Worm (Caenorhabditis elegans) whole organism, young adult: ENCODE data around the gene Y32F6A.5.
A peak's percentile ranks its signal among the peaks of the same experiment; 100 is the strongest.

Source experiments
- B0019.2 ChIP-seq: fragments of 200-800 bp; sonication (Bioruptor generic); conservative IDR thresholded peaks from 2 replicates; pipeline ENCODE4 v1.3.6; 2022; ENCODE audit warnings: missing genetic modification reagents, missing genetic modification characterization, missing compliant biosample characterization
- F33H1.4 ChIP-seq: fragments of 200-800 bp; sonication (Bioruptor generic); IDR thresholded peaks from 2 replicates; pipeline ENCODE4 v1.3.6; 2022; ENCODE audit warnings: missing genetic modification reagents, missing genetic modification characterization, missing compliant biosample characterization
- F49E8.2 ChIP-seq: sonication (generic microtip); optimal IDR thresholded peaks from 3 replicates; lab custom pipeline; 2017; ENCODE audit warnings: missing genetic modification characterization, mild to moderate bottlenecking, missing compliant biosample characterization, antibody characterized with exemption, moderate library complexity; ENCODE audit not compliant: insufficient read depth
- T07F8.4 ChIP-seq: sonication (generic microtip); optimal IDR thresholded peaks from 2 replicates; lab custom pipeline; 2016; ENCODE audit warnings: mild to moderate bottlenecking, missing genetic modification characterization, moderate library complexity, missing compliant biosample characterization
- Y53F4B.3 ChIP-seq: fragments of 200-800 bp; sonication (Bioruptor generic); IDR thresholded peaks from 2 replicates; pipeline ENCODE4 v1.3.6; 2022; ENCODE audit warnings: missing genetic modification reagents, missing genetic modification characterization, missing compliant biosample characterization
- Y67H2A.10 ChIP-seq: fragments of 200-800 bp; sonication (Bioruptor generic); conservative IDR thresholded peaks from 2 replicates; pipeline ENCODE4 v1.3.6; 2022; ENCODE audit warnings: missing genetic modification reagents, missing genetic modification characterization, missing compliant biosample characterization
- Y95B8A.8 ChIP-seq: fragments of 200-800 bp; sonication (Bioruptor generic); IDR thresholded peaks from 2 replicates; pipeline ENCODE4 v1.3.6; 2022; ENCODE audit warnings: missing genetic modification reagents, missing genetic modification characterization, missing compliant biosample characterization
- akir-1 ChIP-seq: fragments of 200-800 bp; sonication (Bioruptor generic); optimal IDR thresholded peaks from 2 replicates; lab custom pipeline; 2018; ENCODE audit warnings: mild to moderate bottlenecking, missing genetic modification characterization, moderate library complexity, missing compliant biosample characterization
- attf-6 ChIP-seq: fragments of 200-800 bp; sonication (Bioruptor generic); IDR thresholded peaks from 2 replicates; pipeline ENCODE4 v1.3.6; 2022; ENCODE audit warnings: missing genetic modification reagents, missing genetic modification characterization, missing compliant biosample characterization
- bed-2 ChIP-seq: fragments of 200-800 bp; sonication (Bioruptor generic); IDR thresholded peaks from 2 replicates; pipeline ENCODE4 v1.3.6; 2022; ENCODE audit warnings: missing genetic modification reagents, missing genetic modification characterization, missing compliant biosample characterization
- ceh-91 ChIP-seq: fragments of 200-800 bp; sonication (Bioruptor generic); IDR thresholded peaks from 2 replicates; pipeline ENCODE4 v1.3.6; 2022; ENCODE audit warnings: missing genetic modification reagents, missing genetic modification characterization, missing compliant biosample characterization
- dpff-1 ChIP-seq: sonication (generic microtip); optimal IDR thresholded peaks from 2 replicates; lab custom pipeline; 2017; ENCODE audit warnings: mild to moderate bottlenecking, missing genetic modification characterization, missing compliant biosample characterization
- egrh-3 ChIP-seq: fragments of 200-800 bp; sonication (Bioruptor generic); IDR thresholded peaks from 2 replicates; pipeline ENCODE4 v1.3.6; 2022; ENCODE audit warnings: missing genetic modification reagents, missing genetic modification characterization, missing compliant biosample characterization
- ekl-4 ChIP-seq: fragments of 200-800 bp; sonication (Bioruptor generic); IDR thresholded peaks from 2 replicates; pipeline ENCODE4 v1.3.6; 2022; ENCODE audit warnings: missing genetic modification reagents, missing genetic modification characterization, missing compliant biosample characterization
- fkh-3 ChIP-seq: sonication (generic microtip); optimal IDR thresholded peaks from 2 replicates; lab custom pipeline; 2016; ENCODE audit warnings: mild to moderate bottlenecking, missing genetic modification characterization, missing compliant biosample characterization
- hlh-12 ChIP-seq: sonication (generic microtip); optimal IDR thresholded peaks from 2 replicates; lab custom pipeline; 2016; ENCODE audit warnings: missing genetic modification characterization, missing compliant biosample characterization
- hrde-1 ChIP-seq: sonication (generic microtip); optimal IDR thresholded peaks from 2 replicates; lab custom pipeline; 2016; ENCODE audit warnings: missing genetic modification characterization, mild to moderate bottlenecking, missing compliant biosample characterization, moderate library complexity, missing genotype, missing genetic modification reagents, borderline replicate concordance
- let-607 ChIP-seq, 2 experiments: fragments of 200-800 bp in 1 of 2; sonication (Bioruptor generic) in 1 of 2; sonication (generic microtip) in 1 of 2; optimal IDR thresholded peaks; 2 replicates each; lab custom pipeline; 2016 to 2018; ENCODE audit warnings: mild to moderate bottlenecking in 2 of 2, missing compliant biosample characterization in 2 of 2, missing genetic modification characterization in 2 of 2, moderate library complexity in 2 of 2, missing genotype in 1 of 2
- lin-26 ChIP-seq: fragments of 200-800 bp; sonication (Bioruptor generic); IDR thresholded peaks from 2 replicates; pipeline ENCODE4 v1.3.6; 2022; ENCODE audit warnings: missing genetic modification reagents, missing genetic modification characterization, missing compliant biosample characterization
- lsl-1 ChIP-seq: fragments of 200-800 bp; sonication (Bioruptor generic); optimal IDR thresholded peaks from 2 replicates; lab custom pipeline; 2018; ENCODE audit warnings: mild to moderate bottlenecking, missing genetic modification characterization, moderate library complexity, missing compliant biosample characterization
- madf-10 ChIP-seq: sonication (generic microtip); optimal IDR thresholded peaks from 2 replicates; lab custom pipeline; 2016; ENCODE audit warnings: mild to moderate bottlenecking, missing genetic modification characterization, missing compliant biosample characterization
- madf-6 ChIP-seq: fragments of 200-800 bp; sonication (Bioruptor generic); IDR thresholded peaks from 2 replicates; pipeline ENCODE4 v1.3.6; 2022; ENCODE audit warnings: missing genetic modification reagents, missing genetic modification characterization, missing compliant biosample characterization
- mcd-1 ChIP-seq: fragments of 200-800 bp; sonication (Bioruptor generic); IDR thresholded peaks from 2 replicates; pipeline ENCODE4 v1.3.6; 2022; ENCODE audit warnings: missing genetic modification reagents, missing genetic modification characterization, missing compliant biosample characterization
- mel-28 ChIP-seq: sonication (generic microtip); optimal IDR thresholded peaks from 2 replicates; lab custom pipeline; 2016; ENCODE audit warnings: borderline replicate concordance, mild to moderate bottlenecking, missing genetic modification characterization, missing compliant biosample characterization
- nfya-1 ChIP-seq: sonication (generic microtip); optimal IDR thresholded peaks from 2 replicates; lab custom pipeline; 2017; ENCODE audit warnings: antibody characterized with exemption, missing compliant biosample characterization, missing genetic modification characterization, borderline replicate concordance; ENCODE audit not compliant: insufficient read depth
- nhr-120 ChIP-seq: fragments of 200-800 bp; sonication (Bioruptor generic); IDR thresholded peaks from 2 replicates; pipeline ENCODE4 v1.3.6; 2022; ENCODE audit warnings: missing genetic modification characterization, missing compliant biosample characterization
- nhr-27 ChIP-seq: fragments of 200-800 bp; sonication (Bioruptor generic); optimal IDR thresholded peaks from 2 replicates; lab custom pipeline; 2018; ENCODE audit warnings: mild to moderate bottlenecking, missing genetic modification characterization, moderate library complexity, missing compliant biosample characterization
- pbrm-1 ChIP-seq: fragments of 200-800 bp; sonication (Bioruptor generic); IDR thresholded peaks from 2 replicates; pipeline ENCODE4 v1.3.6; 2022; ENCODE audit warnings: missing genetic modification reagents, missing genetic modification characterization, missing compliant biosample characterization
- rcor-1 ChIP-seq: fragments of 200-800 bp; sonication (Bioruptor generic); IDR thresholded peaks from 2 replicates; pipeline ENCODE4 v1.3.6; 2022; ENCODE audit warnings: missing genetic modification reagents, missing genetic modification characterization, missing compliant biosample characterization
- repo-1 ChIP-seq: sonication (generic microtip); optimal IDR thresholded peaks from 2 replicates; lab custom pipeline; 2017; ENCODE audit warnings: mild to moderate bottlenecking, missing genetic modification characterization, missing compliant biosample characterization
- sea-2 ChIP-seq: fragments of 200-800 bp; sonication (Bioruptor generic); IDR thresholded peaks from 2 replicates; pipeline ENCODE4 v1.3.6; 2022; ENCODE audit warnings: missing genetic modification characterization, missing compliant biosample characterization
- snpc-1.1 ChIP-seq: sonication (generic microtip); optimal IDR thresholded peaks from 2 replicates; lab custom pipeline; 2017; ENCODE audit warnings: missing genetic modification characterization, mild to moderate bottlenecking, missing compliant biosample characterization, antibody characterized with exemption, moderate library complexity, missing genotype, missing genetic modification reagents; ENCODE audit not compliant: insufficient read depth
- snpc-3.4 ChIP-seq: sonication (generic microtip); optimal IDR thresholded peaks from 2 replicates; lab custom pipeline; 2017; ENCODE audit warnings: missing genetic modification characterization, mild to moderate bottlenecking, missing compliant biosample characterization, antibody characterized with exemption, moderate library complexity, missing genotype, missing genetic modification reagents
- snpc-4 ChIP-seq, 5 experiments: fragments of 150-350 bp in 1 of 5; sonication (generic microtip) in 4 of 5; optimal IDR thresholded peaks; 2 replicates each; lab custom pipeline; 2014 to 2018; ENCODE audit warnings: missing genetic modification characterization in 5 of 5, missing biosample characterization in 3 of 5, antibody characterized with exemption in 2 of 5, mild to moderate bottlenecking in 2 of 5, missing compliant biosample characterization in 2 of 5, missing genotype in 2 of 5, moderate library complexity in 2 of 5, missing genetic modification reagents in 1 of 5
- sptf-2 ChIP-seq: fragments of 200-800 bp; sonication (Bioruptor generic); optimal IDR thresholded peaks from 2 replicates; lab custom pipeline; 2018; ENCODE audit warnings: mild to moderate bottlenecking, missing genetic modification characterization, missing compliant biosample characterization
- tbx-9 ChIP-seq: sonication (generic microtip); optimal IDR thresholded peaks from 2 replicates; lab custom pipeline; 2016; ENCODE audit warnings: borderline replicate concordance, missing genetic modification characterization, inconsistent platforms, missing compliant biosample characterization
- tlf-1 ChIP-seq: fragments of 200-800 bp; sonication (Bioruptor generic); optimal IDR thresholded peaks from 2 replicates; lab custom pipeline; 2018; ENCODE audit warnings: mild to moderate bottlenecking, missing genetic modification characterization, missing compliant biosample characterization
- zim-3 ChIP-seq: sonication (generic microtip); optimal IDR thresholded peaks from 2 replicates; lab custom pipeline; 2017; ENCODE audit warnings: mild to moderate bottlenecking, missing genetic modification characterization, moderate library complexity, missing compliant biosample characterization
- ztf-3 ChIP-seq: fragments of 200-800 bp; sonication (Bioruptor generic); optimal IDR thresholded peaks from 2 replicates; lab custom pipeline; 2018; ENCODE audit warnings: mild to moderate bottlenecking, missing genetic modification characterization, missing compliant biosample characterization

Y32F6A.5 gene

ce11 chrV:10428608-10429007, 24.8 kb downstream of the Y32F6A.5 start, which contains the start of gene tag-314:
Gene tag-314, minus strand, starts transcription at chrV:10428708.
- no peak for TF ChIP-seq madf-6 (GFP tag; lab: Robert Waterston, UW)
- no peak for TF ChIP-seq fkh-3 (tag; lab: Kevin White, UChicago)
- TF ChIP-seq T07F8.4: no peak
- TF ChIP-seq F49E8.2 (tag; lab: Kevin White, UChicago): no peak
- TF ChIP-seq tbx-9 (tag; lab: Kevin White, UChicago): no peak
- no peak for TF ChIP-seq nfya-1 (tag; lab: Kevin White, UChicago)
- TF ChIP-seq hrde-1 (tag; lab: Kevin White, UChicago): no peak
- TF ChIP-seq mel-28: no peak
- no peak for TF ChIP-seq rcor-1 (GFP tag; lab: Robert Waterston, UW)
- no peak for TF ChIP-seq madf-10 (tag; lab: Kevin White, UChicago)
- no peak for TF ChIP-seq ekl-4 (GFP tag; lab: Robert Waterston, UW)
- TF ChIP-seq lin-26 (GFP tag; lab: Robert Waterston, UW): no peak
- TF ChIP-seq nhr-27: no peak
- no peak for TF ChIP-seq pbrm-1 (GFP tag; lab: Robert Waterston, UW)
- TF ChIP-seq ceh-91 (GFP tag; lab: Robert Waterston, UW): no peak

- no peak for TF ChIP-seq ztf-3 (GFP tag; lab: Kevin White, UChicago)
- TF ChIP-seq Y53F4B.3 (GFP tag; lab: Robert Waterston, UW): no peak
- no peak for TF ChIP-seq sptf-2 (GFP tag; lab: Kevin White, UChicago)
- peak; percentile 62 for TF ChIP-seq lsl-1 (GFP tag; lab: Kevin White, UChicago)
- no peak for TF ChIP-seq tlf-1
- TF ChIP-seq nfya-1 (tag; lab: Kevin White, UChicago): no peak
- TF ChIP-seq bed-2: no peak
- no peak for TF ChIP-seq akir-1 (GFP tag; lab: Kevin White, UChicago)
Observed at ce11 chrV:10426253-10426652, 27.2 kb downstream of the Y32F6A.5 start, which contains the start of gene apc-10. Gene apc-10, minus strand, starts transcription at chrV:10426353.

- TF ChIP-seq Y95B8A.8 (GFP tag; lab: Robert Waterston, UW): no peak
- no peak for TF ChIP-seq snpc-3.4 (tag; lab: Kevin White, UChicago)
- no peak for TF ChIP-seq hlh-12 (tag; lab: Kevin White, UChicago)
- no peak for TF ChIP-seq B0019.2
- no peak for TF ChIP-seq nhr-120 (GFP tag; lab: Robert Waterston, UW)
- TF ChIP-seq fkh-3 (tag; lab: Kevin White, UChicago): no peak
- no peak for TF ChIP-seq snpc-1.1
- TF ChIP-seq madf-6 (GFP tag; lab: Robert Waterston, UW): no peak
- no peak for TF ChIP-seq F33H1.4 (GFP tag; lab: Robert Waterston, UW)
- no peak for TF ChIP-seq mcd-1 (GFP tag; lab: Robert Waterston, UW)
- TF ChIP-seq, all 124 proteins: peak for 0
Observed at ce11 chrV:10425098-10425497, 28.3 kb downstream of the Y32F6A.5 start, which contains the start of gene col-12. Gene col-12, minus strand, starts transcription at chrV:10425198.

- peak; percentile 92 for TF ChIP-seq egrh-3 (GFP tag; lab: Robert Waterston, UW)
Observed at ce11 chrV:10423968-10424367, 29.4 kb downstream of the Y32F6A.5 start.

DNA sequence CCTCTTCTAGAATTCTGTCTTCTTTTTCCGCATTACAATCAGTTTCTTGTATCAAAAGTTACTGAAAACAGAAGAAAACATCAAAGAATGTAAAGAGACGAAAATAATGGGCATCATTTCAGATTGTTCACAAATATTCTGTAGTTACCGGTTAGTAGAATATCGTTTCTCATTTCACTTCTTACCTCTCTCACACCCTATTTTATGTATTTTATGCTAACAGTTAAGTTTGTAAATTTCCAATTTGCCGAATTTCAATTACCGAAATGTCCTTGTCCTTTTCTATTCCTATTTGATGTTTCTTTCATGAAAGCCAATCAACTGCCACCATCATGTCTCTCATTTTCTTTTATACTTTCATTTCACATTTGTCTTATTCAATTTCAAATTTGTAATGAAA, 29.9 kb downstream of the Y32F6A.5 start:
- TF ChIP-seq egrh-3 (GFP tag; lab: Robert Waterston, UW) (no peak), repo-1 (tag; lab: Kevin White, UChicago) (no peak), mel-28 (no peak), F49E8.2 (tag; lab: Kevin White, UChicago) (no peak), let-607 (tag; optimal IDR thresholded peaks at IDR 0.05; lab: Kevin White, UChicago) (no peak), snpc-4 (GFP tag; optimal IDR thresholded peaks at IDR 0.05; lab: Kevin White, UChicago) (no peak), snpc-4 (tag; optimal IDR thresholded peaks at IDR 0.05; lab: Kevin White, UChicago) (no peak), tlf-1 (no peak), Y67H2A.10 (GFP tag; lab: Robert Waterston, UW) (no peak), attf-6 (GFP tag; lab: Robert Waterston, UW) (no peak), dpff-1 (no peak), Y53F4B.3 (GFP tag; lab: Robert Waterston, UW) (no peak), Y95B8A.8 (GFP tag; lab: Robert Waterston, UW) (no peak), zim-3 (tag; lab: Kevin White, UChicago) (no peak), sea-2 (no peak)
